Worm (Caenorhabditis elegans) whole organism, L4 larva: ENCODE data around the gene daam-1.

ENCODE experiments used
- ZK546.5 ChIP-seq, 2 experiments: sonication (generic microtip); optimal IDR thresholded peaks; 2 replicates each; lab custom pipeline; 2017; ENCODE audit warnings: missing biosample characterization in 2 of 2, missing genetic modification characterization in 2 of 2
- ama-1 ChIP-seq: fragments of 150-350 bp; optimal IDR thresholded peaks from 2 replicates; lab custom pipeline; 2014; ENCODE audit warnings: inconsistent platforms, mixed read lengths
- mdl-1 ChIP-seq, 2 experiments: fragments of 150-350 bp in 1 of 2; sonication (generic microtip) in 1 of 2; optimal IDR thresholded peaks; 2 replicates each; lab custom pipeline; 2014 to 2017; ENCODE audit warnings: missing biosample characterization in 2 of 2, missing genetic modification characterization in 2 of 2
- nhr-11 ChIP-seq: fragments of 150-350 bp; optimal IDR thresholded peaks from 2 replicates; lab custom pipeline; 2014; ENCODE audit warnings: missing biosample characterization, missing genetic modification characterization
- nhr-41 ChIP-seq: fragments of 200-800 bp; sonication (Bioruptor generic); IDR thresholded peaks from 2 replicates; pipeline ENCODE4 v1.3.6; 2022; ENCODE audit warnings: missing genetic modification reagents, missing genetic modification characterization, missing compliant biosample characterization
- snpc-4 ChIP-seq: fragments of 150-350 bp; optimal IDR thresholded peaks from 2 replicates; lab custom pipeline; 2014; ENCODE audit warnings: missing biosample characterization, missing genetic modification characterization
- tra-1 ChIP-seq: fragments of 200-800 bp; sonication (Bioruptor generic); IDR thresholded peaks from 2 replicates; pipeline ENCODE4 v1.3.6; 2022; ENCODE audit warnings: missing genetic modification reagents, missing genetic modification characterization, missing compliant biosample characterization

DNA sequence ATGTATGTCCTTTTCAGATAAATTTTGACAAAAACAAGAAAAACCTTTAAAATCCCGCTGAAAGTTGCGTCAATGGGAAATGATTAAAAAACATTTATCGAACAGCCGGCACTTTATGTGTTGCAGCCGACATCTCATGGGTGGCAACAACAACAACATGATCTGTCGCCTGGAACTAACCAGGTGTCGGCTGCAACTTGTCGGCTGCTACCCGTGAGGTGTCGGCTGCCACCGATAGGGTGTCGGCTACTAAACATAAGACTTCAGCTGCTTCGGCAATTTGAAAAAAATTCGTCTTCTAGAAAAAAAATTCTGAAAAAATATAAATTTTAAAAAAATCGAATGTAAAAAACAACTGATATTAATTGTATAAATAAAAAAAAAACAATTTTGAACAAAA, 56.0 kb downstream of the daam-1 start:
- no peak for TF ChIP-seq nhr-11 (tag; lab: Kevin White, UChicago)
- no peak for TF ChIP-seq tra-1
- TF ChIP-seq nhr-41 = no peak
- no peak for TF ChIP-seq mdl-1 (tag; optimal IDR thresholded peaks at IDR 0.05; lab: Kevin White, UChicago)
- no peak for TF ChIP-seq ama-1
- TF ChIP-seq snpc-4 (tag; lab: Kevin White, UChicago) = no peak
- no peak for TF ChIP-seq ZK546.5 (tag; optimal IDR thresholded peaks at IDR 0.05; lab: Kevin White, UChicago)
